Worm (Caenorhabditis elegans): ENCODE measurements around the gene dyf-4.

- TF ChIP-seq unc-39 (tag; optimal IDR thresholded peaks at IDR 0.05): no peak
- TF ChIP-seq nhr-12 (tag; optimal IDR thresholded peaks at IDR 0.05): no peak
- no peak for TF ChIP-seq nhr-237 (tag; optimal IDR thresholded peaks at IDR 0.05)
- no peak for TF ChIP-seq ama-1 (optimal IDR thresholded peaks at IDR 0.05)
- TF ChIP-seq ztf-11 (tag; optimal IDR thresholded peaks at IDR 0.05): no peak
Observed at ce11 chrV:12536409-12537038, 11.0 kb upstream of the dyf-4 start.

Measured in whole organism, L2 larva.